Fruit fly (Drosophila melanogaster): Measurements from ENCODE around the gene CG14321.

Gene CG14321

dm6 chr3R:17703691-17704537 lies 29.5 kb upstream of the CG14321 start (continued):
- TF ChIP-seq CG18599 (GFP tag; optimal IDR thresholded peaks at IDR 0.05) (peak; percentile 99), dm (GFP tag; optimal IDR thresholded peaks at IDR 0.05) (peak; percentile 98), CG12236 (GFP tag; optimal IDR thresholded peaks at IDR 0.05) (peak; percentile 99), CTCF (GFP tag; optimal IDR thresholded peaks at IDR 0.05) (peak; percentile 78), CG4404 (GFP tag; IDR thresholded peaks at IDR 0.05) (peak; percentile 95), HmgD (GFP tag; optimal IDR thresholded peaks at IDR 0.05) (peak; percentile 98), CG30403 (GFP tag; optimal IDR thresholded peaks at IDR 0.05) (peak; percentile 100), CG3847 (GFP tag; IDR thresholded peaks at IDR 0.05) (peak; percentile 98), pb (GFP tag; optimal IDR thresholded peaks at IDR 0.05) (peak; percentile 99), Hr78 (GFP tag; optimal IDR thresholded peaks at IDR 0.05) (peak in 1 of 2 experiments; percentile 94), Mad (GFP tag; optimal IDR thresholded peaks at IDR 0.05) (peak; percentile 99), usp (GFP tag; optimal IDR thresholded peaks at IDR 0.05) (no peak), Hey (tag; optimal IDR thresholded peaks at IDR 0.05) (peak; percentile 80), CG12299 (tag; optimal IDR thresholded peaks at IDR 0.05) (peak; percentile 96), gt (GFP tag; IDR thresholded peaks at IDR 0.05) (peak; percentile 95), CG13123 (GFP tag; optimal IDR thresholded peaks at IDR 0.05) (peak; percentile 98), Optix (GFP tag; IDR thresholded peaks at IDR 0.05) (peak; percentile 99), CG2889 (GFP tag; IDR thresholded peaks at IDR 0.05) (peak; percentile 99), slp2 (GFP tag; optimal IDR thresholded peaks at IDR 0.05) (peak; percentile 99), fd96Cb (tag; optimal IDR thresholded peaks at IDR 0.05) (peak; percentile 99), D (optimal IDR thresholded peaks at IDR 0.05) (no peak), D (GFP tag; optimal IDR thresholded peaks at IDR 0.05) (peak; percentile 99), Doc2 (GFP tag; IDR thresholded peaks at IDR 0.05) (peak; percentile 96), fd64A (GFP tag; optimal IDR thresholded peaks at IDR 0.05) (peak; percentile 97), Chrac-16 (GFP tag; optimal IDR thresholded peaks at IDR 0.05) (peak; percentile 99), CG14965 (GFP tag; optimal IDR thresholded peaks at IDR 0.05; ENCODE audit: borderline replicate concordance) (peak; percentile 92), CG15696 (tag; optimal IDR thresholded peaks at IDR 0.05) (peak; percentile 84), CG14667 (GFP tag; IDR thresholded peaks at IDR 0.05) (peak; percentile 99), wdn (GFP tag; IDR thresholded peaks at IDR 0.05) (peak; percentile 98), hkb (optimal IDR thresholded peaks at IDR 0.05) (no peak), hkb (GFP tag; IDR thresholded peaks at IDR 0.05) (peak; percentile 99), her (GFP tag; optimal IDR thresholded peaks at IDR 0.05) (peak; percentile 98), ttk (GFP tag; IDR thresholded peaks at IDR 0.05) (peak; percentile 99), CG14710 (tag; optimal IDR thresholded peaks at IDR 0.05) (peak; percentile 97), CG34224 (GFP tag; IDR thresholded peaks at IDR 0.05; ENCODE audit: partially characterized antibody) (no peak), CG5245 (GFP tag; optimal IDR thresholded peaks at IDR 0.05) (peak; percentile 99), lola (GFP tag; optimal IDR thresholded peaks at IDR 0.05) (peak in 1 of 3 experiments; percentile 97), fru (optimal IDR thresholded peaks at IDR 0.05) (no peak), kni (GFP tag; optimal IDR thresholded peaks at IDR 0.05) (peak; percentile 89), sima (GFP tag; optimal IDR thresholded peaks at IDR 0.05) (peak; percentile 98), Mes4 (GFP tag; optimal IDR thresholded peaks at IDR 0.05) (peak; percentile 99), CrebB (tag; optimal IDR thresholded peaks at IDR 0.05) (peak; percentile 97), onecut (GFP tag; IDR thresholded peaks at IDR 0.05) (peak; percentile 97), HLH4C (GFP tag; IDR thresholded peaks at IDR 0.05; ENCODE audit: partially characterized antibody) (no peak), GATAe (GFP tag; conservative IDR thresholded peaks at IDR 0.05) (peak; percentile 97), dmrt11E (tag; optimal IDR thresholded peaks at IDR 0.05) (peak; percentile 98), CG2712 (tag; optimal IDR thresholded peaks at IDR 0.05) (peak; percentile 99), pzg (GFP tag; optimal IDR thresholded peaks at IDR 0.05) (peak; percentile 25), jumu (GFP tag; optimal IDR thresholded peaks at IDR 0.05) (peak; percentile 99), Oli (tag; optimal IDR thresholded peaks at IDR 0.05) (peak; percentile 99)
